Fruit fly (Drosophila melanogaster) whole organism: ENCODE data around the gene CG32214.
"Not testable (repeated sequence)": the region's sequence is repeated elsewhere in the genome, so short reads cannot be mapped to it uniquely, and the experiment has no call there.

ENCODE experiments used
- CG8478 ChIP-seq: fragments of >200 bp; optimal IDR thresholded peaks from 2 replicates; lab custom pipeline; 2018; ENCODE audit warnings: inconsistent platforms
- Dll ChIP-seq: fragments of >200 bp; optimal IDR thresholded peaks from 2 replicates; lab custom pipeline; 2017
- EcR ChIP-seq, 2 experiments: fragments of >200 bp; optimal IDR thresholded peaks; 2 replicates each; lab custom pipeline; 2017; ENCODE audit warnings: missing biosample characterization in 2 of 2, missing genetic modification characterization in 2 of 2, missing genetic modification reagents in 2 of 2
- pan ChIP-seq: fragments of >200 bp; optimal IDR thresholded peaks from 2 replicates; lab custom pipeline; 2017
- psq ChIP-seq: fragments of >200 bp; optimal IDR thresholded peaks from 2 replicates; lab custom pipeline; 2017
- usp ChIP-seq: fragments of >200 bp; optimal IDR thresholded peaks from 2 replicates; lab custom pipeline; 2017; ENCODE audit warnings: missing biosample characterization, missing genetic modification characterization, mixed read lengths

Gene CG32214

dm6 chr3L:19466979-19467378, at the start of gene CG32214, which contains the start of gene CG14096:
CG32214 (plus strand) TSS chr3L:19467346.
CG14096 (minus strand) TSS chr3L:19467079.
- TF ChIP-seq pan (lab: Kevin White, UChicago); EcR (GFP tag; optimal IDR thresholded peaks at IDR 0.05; lab: Kevin White, UChicago); usp: not testable (repeated sequence)

DNA sequence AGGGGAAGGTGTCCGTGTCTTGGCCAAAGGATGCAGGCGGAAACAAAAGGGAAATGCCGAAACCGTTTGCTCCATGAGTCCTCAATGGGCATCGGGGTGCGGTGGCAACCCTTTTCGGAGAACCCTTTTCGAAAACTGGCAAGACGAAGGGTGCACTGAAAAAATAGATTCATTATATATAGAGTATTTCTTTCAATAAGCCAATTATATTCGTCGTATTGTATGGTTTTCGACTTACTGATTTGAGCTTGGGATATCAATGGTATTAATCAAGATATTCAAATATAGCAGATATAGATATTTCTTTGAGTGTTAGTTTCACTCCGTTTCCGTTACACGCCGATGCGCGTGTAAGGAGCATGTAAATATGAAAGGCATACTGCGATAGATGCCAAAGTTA, 24.9 kb upstream of the CG32214 start:
- TF ChIP-seq CG8478 (lab: Kevin White, UChicago), result no peak
- TF ChIP-seq Dll (lab: Kevin White, UChicago), result no peak
- no peak for TF ChIP-seq EcR (GFP tag; optimal IDR thresholded peaks at IDR 0.05; lab: Kevin White, UChicago)
- no peak for TF ChIP-seq pan (lab: Kevin White, UChicago)
- no peak for TF ChIP-seq psq (lab: Kevin White, UChicago)
- TF ChIP-seq usp, result no peak

DNA sequence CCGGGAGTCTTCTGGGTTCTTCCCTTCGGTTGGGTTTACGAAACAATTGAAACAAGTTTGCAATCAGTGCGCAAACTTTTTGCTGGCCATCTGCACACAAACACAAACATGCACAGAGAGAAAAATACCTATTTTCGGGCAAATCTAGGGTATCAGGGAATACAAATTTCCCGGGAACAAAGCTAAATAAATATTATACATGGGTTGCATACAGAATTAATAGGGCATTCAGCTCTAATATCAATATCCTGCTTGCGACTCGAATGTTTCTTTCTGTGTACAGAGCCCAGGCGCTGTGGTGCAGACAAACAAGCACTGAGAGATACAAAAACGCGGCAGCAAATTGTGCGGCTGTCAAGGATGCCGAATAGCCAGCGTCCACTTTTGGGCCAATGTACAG, 23.1 kb upstream of the CG32214 start:
- TF ChIP-seq Dll (lab: Kevin White, UChicago), result no peak
- no peak for TF ChIP-seq EcR (GFP tag; optimal IDR thresholded peaks at IDR 0.05; lab: Kevin White, UChicago)
- TF ChIP-seq pan (lab: Kevin White, UChicago), result no peak
- no peak for TF ChIP-seq CG8478 (lab: Kevin White, UChicago)
- TF ChIP-seq usp, result no peak
- no peak for TF ChIP-seq psq (lab: Kevin White, UChicago)

DNA sequence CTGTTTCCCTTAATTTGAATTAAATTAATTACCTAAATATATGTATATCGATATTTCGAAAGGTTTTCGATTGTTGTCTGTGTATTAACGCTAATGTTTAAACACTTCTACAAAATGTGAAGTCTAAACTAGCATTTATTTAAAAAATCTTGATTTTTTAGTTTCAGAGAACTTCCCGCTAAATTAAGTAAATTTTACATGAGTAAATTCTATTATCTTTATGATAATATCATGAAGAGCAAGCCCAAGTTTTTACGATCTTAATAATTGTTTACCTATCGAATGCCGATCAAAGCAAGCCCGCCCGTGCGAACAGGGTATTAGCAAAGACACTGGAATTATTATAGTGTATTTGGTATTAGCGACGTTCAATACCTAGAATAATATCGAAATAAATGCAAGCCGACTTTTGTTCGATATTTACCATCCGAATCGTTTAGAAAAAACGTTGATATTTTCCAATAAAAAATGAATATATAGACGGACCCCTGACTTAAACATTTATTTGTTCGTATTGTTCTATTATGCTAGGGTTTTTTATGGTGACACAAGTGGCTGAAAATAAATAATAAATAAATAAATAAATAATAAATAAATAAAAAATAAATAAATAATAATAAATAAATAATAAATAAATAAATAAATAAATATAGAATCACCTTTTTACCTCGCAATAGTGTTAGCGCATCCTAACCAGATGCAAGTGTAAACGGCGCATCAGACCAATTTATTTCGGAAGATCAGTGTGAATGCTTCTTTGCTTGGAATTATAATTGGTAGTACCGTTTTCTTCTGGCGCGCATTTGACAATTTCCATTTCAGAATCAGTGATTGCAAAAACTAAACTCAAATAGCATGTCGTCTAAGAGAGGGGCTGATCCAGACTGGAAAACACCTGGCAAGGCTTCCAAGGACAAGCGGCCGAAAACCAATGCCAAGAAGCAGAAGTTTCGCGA, 20.5 kb upstream of the CG32214 start, which contains the start of the genes CG33062 and Chd3:
Gene CG33062, minus strand, starts transcription at position 51 of the 956 bp plus-strand sequence.
Gene Chd3, plus strand, starts transcription at position 780 of the 956 bp plus-strand sequence.
- TF ChIP-seq usp, result no peak
- TF ChIP-seq EcR (GFP tag; optimal IDR thresholded peaks at IDR 0.05; lab: Kevin White, UChicago), result no peak
- no peak for TF ChIP-seq psq (lab: Kevin White, UChicago)
- no peak for TF ChIP-seq pan (lab: Kevin White, UChicago)
- TF ChIP-seq CG8478 (lab: Kevin White, UChicago), result no peak
- TF ChIP-seq Dll (lab: Kevin White, UChicago), result no peak

- no peak for TF ChIP-seq pan (lab: Kevin White, UChicago)
- TF ChIP-seq EcR (GFP tag; optimal IDR thresholded peaks at IDR 0.05; lab: Kevin White, UChicago), result no peak
- no peak for TF ChIP-seq CG8478 (lab: Kevin White, UChicago)
- TF ChIP-seq psq (lab: Kevin White, UChicago), result no peak
- TF ChIP-seq Dll (lab: Kevin White, UChicago), result no peak
- no peak for TF ChIP-seq usp
Measured at dm6 chr3L:19464659-19465058, 2.5 kb upstream of the CG32214 start, which contains the start of gene CG14095. CG14095 (minus strand) TSS chr3L:19464759.

DNA sequence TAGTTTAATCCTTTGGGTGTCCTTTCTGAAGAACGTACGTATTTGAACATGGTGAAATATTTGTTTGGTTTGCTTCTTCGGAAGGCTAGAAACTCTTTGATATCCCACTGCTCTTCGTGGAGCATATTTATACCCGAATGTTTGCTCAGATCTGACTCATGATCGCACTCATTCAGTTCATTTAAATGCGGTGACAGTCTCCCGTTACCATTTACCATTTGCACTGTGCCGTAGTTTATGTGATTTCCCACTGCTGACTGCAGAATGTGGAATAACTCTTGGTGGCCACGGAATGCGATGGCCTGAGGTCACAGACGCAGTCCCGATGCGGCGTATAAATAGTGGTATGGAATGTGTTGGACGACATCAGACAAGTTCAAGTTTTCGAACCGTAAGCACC, 5.0 kb downstream of the CG32214 start, which contains the start of the genes 825-Oak and CG12519:
Gene 825-Oak, minus strand, starts transcription at position 101 of the 400 bp plus-strand sequence.
Gene CG12519, plus strand, starts transcription at position 364 of the 400 bp plus-strand sequence.
- TF ChIP-seq EcR (GFP tag; optimal IDR thresholded peaks at IDR 0.05; lab: Kevin White, UChicago); Dll (lab: Kevin White, UChicago); psq (lab: Kevin White, UChicago): not testable (repeated sequence)

DNA sequence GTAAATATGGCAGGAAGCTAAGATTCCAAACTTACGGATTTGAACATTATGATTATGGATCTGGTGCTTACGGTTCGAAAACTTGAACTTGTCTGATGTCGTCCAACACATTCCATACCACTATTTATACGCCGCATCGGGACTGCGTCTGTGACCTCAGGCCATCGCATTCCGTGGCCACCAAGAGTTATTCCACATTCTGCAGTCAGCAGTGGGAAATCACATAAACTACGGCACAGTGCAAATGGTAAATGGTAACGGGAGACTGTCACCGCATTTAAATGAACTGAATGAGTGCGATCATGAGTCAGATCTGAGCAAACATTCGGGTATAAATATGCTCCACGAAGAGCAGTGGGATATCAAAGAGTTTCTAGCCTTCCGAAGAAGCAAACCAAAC, 8.3 kb downstream of the CG32214 start, which contains the start of the genes CG18294 and CG32213:
Gene CG18294, minus strand, starts transcription at position 101 of the 400 bp plus-strand sequence.
Gene CG32213, plus strand, starts transcription at position 362 of the 400 bp plus-strand sequence.
- not testable (repeated sequence) for TF ChIP-seq Dll (lab: Kevin White, UChicago); usp; CG8478 (lab: Kevin White, UChicago)

DNA sequence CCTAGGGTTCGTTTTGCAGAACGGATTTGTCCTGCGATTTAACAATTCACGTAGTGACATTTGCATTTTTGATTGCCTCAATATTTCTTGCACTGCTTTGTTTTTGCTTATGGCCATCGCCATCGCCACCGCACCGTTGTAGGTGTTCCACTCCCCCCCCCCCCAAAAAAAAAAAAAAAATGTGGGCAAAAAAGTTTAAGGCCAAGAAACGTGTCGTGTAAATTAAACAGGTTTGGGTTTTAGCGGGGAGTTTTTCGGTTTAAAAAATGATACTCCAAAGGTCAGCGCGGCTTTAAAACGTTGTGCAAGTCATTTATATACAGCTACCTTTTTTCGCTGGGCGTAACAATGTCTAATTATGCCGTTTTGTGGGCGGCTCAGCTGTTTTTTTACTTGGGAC, 14.1 kb downstream of the CG32214 start:
- TF ChIP-seq usp (no peak), psq (lab: Kevin White, UChicago) (no peak), Dll (lab: Kevin White, UChicago) (no peak), pan (lab: Kevin White, UChicago) (no peak), EcR (GFP tag; optimal IDR thresholded peaks at IDR 0.05; lab: Kevin White, UChicago) (no peak), CG8478 (lab: Kevin White, UChicago) (no peak)

DNA sequence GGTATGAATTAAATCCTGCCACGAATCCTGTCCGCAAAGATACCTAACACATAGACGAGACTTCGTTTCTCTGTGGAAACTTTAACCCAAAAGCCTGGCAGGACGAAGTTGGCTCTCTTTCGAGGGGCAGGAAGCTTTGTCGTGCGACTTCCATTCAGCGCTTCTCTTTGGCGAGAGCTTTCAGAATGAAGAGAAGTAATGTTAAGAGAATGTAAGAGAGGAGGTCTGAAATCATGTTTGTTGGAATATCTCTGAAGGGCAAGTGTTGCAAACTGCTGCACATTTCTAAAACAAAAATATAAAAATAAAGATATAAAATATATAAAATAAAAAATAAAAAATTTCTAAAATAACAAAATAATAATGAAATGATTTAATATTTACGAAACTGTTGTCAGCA, 14.9 kb downstream of the CG32214 start:
- TF ChIP-seq Dll (lab: Kevin White, UChicago), result no peak
- TF ChIP-seq EcR (GFP tag; optimal IDR thresholded peaks at IDR 0.05; lab: Kevin White, UChicago), result no peak
- no peak for TF ChIP-seq pan (lab: Kevin White, UChicago)
- no peak for TF ChIP-seq CG8478 (lab: Kevin White, UChicago)
- TF ChIP-seq usp, result no peak
- TF ChIP-seq psq (lab: Kevin White, UChicago), result no peak

DNA sequence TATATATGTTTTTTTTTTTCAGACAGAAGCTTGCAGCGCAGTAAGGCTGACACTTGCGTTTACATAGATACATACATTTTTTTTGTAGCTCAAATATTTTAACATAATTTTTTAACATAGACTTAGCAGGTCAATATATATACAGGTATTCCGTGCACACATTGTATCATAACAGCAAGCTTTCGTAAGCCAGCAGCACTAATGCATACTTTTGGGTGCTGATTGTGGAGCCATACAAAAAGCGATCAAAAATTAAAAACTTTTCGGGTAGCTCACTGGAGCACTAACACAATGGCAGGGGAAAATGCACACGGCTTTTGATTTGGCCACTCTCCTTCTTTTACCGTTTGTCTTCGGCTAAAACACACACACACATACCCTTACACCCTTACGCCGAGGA, 15.9 kb downstream of the CG32214 start:
- no peak for TF ChIP-seq pan (lab: Kevin White, UChicago)
- no peak for TF ChIP-seq EcR (GFP tag; optimal IDR thresholded peaks at IDR 0.05; lab: Kevin White, UChicago)
- no peak for TF ChIP-seq CG8478 (lab: Kevin White, UChicago)
- TF ChIP-seq psq (lab: Kevin White, UChicago), result no peak
- no peak for TF ChIP-seq usp
- TF ChIP-seq Dll (lab: Kevin White, UChicago), result no peak

DNA sequence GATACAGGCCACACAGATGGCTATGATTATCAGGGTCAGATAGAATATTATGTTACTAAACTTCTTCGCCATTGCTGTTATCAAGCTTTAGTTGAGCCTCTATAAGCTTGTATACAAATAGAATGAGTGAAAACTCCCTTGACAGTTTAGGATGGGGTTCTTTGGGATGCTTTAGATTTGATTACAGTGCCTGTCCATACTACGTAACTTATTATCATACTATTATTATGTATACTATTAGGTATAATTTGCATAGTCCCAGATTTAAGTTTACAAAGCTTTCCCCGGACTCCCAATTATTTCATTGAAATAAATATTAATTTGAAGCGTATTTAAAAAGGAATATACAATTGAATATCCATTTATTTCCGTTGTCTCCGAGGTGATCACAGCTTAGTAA, 19.3 kb downstream of the CG32214 start, which contains the start of gene brv1:
Gene brv1, minus strand, starts transcription at position 101 of the 400 bp plus-strand sequence.
- no peak for TF ChIP-seq EcR (GFP tag; optimal IDR thresholded peaks at IDR 0.05; lab: Kevin White, UChicago)
- no peak for TF ChIP-seq pan (lab: Kevin White, UChicago)
- no peak for TF ChIP-seq Dll (lab: Kevin White, UChicago)
- no peak for TF ChIP-seq psq (lab: Kevin White, UChicago)
- no peak for TF ChIP-seq CG8478 (lab: Kevin White, UChicago)
- no peak for TF ChIP-seq usp
